Fruit fly (Drosophila melanogaster): Measurements from ENCODE around the gene Fer1.

Gene Fer1

DNA sequence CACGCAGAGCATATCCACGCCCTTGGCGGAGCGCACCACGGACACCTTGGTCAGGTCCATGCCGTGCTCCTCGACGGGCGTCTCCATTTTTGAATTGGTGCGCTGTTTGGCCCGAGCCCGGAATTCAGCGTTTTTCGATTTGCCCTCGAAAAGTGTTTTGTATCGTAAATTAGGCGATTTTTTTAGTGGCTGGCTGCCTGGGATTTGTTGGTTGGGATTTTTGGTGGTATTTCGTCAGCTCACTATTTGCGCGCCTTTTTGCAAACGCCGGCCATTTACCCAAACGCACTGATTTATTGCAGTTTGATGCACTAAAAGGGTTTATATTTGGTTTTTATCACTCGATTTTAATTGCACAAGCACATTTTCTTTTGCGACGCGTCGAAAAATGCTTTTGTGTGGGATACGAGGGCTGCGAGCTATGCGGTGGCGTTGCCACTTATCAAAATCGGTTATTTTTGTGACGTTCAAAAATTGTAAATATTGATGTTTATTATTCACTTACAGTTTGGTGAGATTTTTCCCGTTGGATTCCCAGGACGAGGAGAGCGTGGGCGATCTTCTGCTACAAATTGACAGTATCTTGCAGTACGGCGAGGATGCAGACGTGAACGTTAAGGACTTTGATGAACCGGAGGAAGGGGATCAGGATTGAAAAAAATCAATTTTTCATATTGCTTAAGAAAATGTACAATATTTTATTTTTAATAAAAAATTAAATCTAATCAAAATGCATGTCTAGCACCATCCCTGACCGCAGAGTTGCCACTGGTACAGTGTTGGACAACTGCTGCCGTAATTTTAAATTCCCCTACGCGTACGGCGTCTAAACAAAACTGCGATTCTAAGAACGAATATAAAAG, 14.8 kb downstream of the Fer1 start, which contains the start of the genes gfzf and Sas-4 (continued):
- TF ChIP-seq CG9817 (tag; optimal IDR thresholded peaks at IDR 0.05) (peak; percentile 60), CG16813 (GFP tag; IDR thresholded peaks at IDR 0.05; ENCODE audit: partially characterized antibody) (no peak), ato (GFP tag; IDR thresholded peaks at IDR 0.05; ENCODE audit: partially characterized antibody) (no peak), kah (GFP tag; optimal IDR thresholded peaks at IDR 0.05) (no peak), wek (GFP tag; optimal IDR thresholded peaks at IDR 0.05) (no peak), CG12155 (GFP tag; optimal IDR thresholded peaks at IDR 0.05) (peak; percentile 44), Ravus (GFP tag; IDR thresholded peaks at IDR 0.05) (no peak; the same call in 1 of the 2 replicates), kay (GFP tag; optimal IDR thresholded peaks at IDR 0.05) (no peak), Mes4 (GFP tag; optimal IDR thresholded peaks at IDR 0.05) (no peak), gem (tag; optimal IDR thresholded peaks at IDR 0.05) (no peak), yki (optimal IDR thresholded peaks at IDR 0.05) (no peak), CG4404 (GFP tag; IDR thresholded peaks at IDR 0.05) (peak; percentile 62; the same call in 1 of the 2 replicates), CG9727 (GFP tag; optimal IDR thresholded peaks at IDR 0.05) (peak; percentile 68), CG5180 (GFP tag; optimal IDR thresholded peaks at IDR 0.05) (no peak), unpg (GFP tag; optimal IDR thresholded peaks at IDR 0.05) (peak; percentile 25), CG3281 (GFP tag; optimal IDR thresholded peaks at IDR 0.05) (peak; percentile 75), Nf-YA (GFP tag; IDR thresholded peaks at IDR 0.05) (no peak), GATAe (GFP tag; conservative IDR thresholded peaks at IDR 0.05) (peak; percentile 47; the same call in 1 of the 2 replicates), trem (tag; optimal IDR thresholded peaks at IDR 0.05) (peak; percentile 50), Oli (tag; optimal IDR thresholded peaks at IDR 0.05) (peak; percentile 47), phol (tag; optimal IDR thresholded peaks at IDR 0.05) (peak; percentile 75), h (optimal IDR thresholded peaks at IDR 0.05) (no peak), CG32532 (GFP tag; IDR thresholded peaks at IDR 0.05) (peak; percentile 71; the same call in 1 of the 2 replicates), scrt (GFP tag; optimal IDR thresholded peaks at IDR 0.05) (no peak), unc-4 (GFP tag; IDR thresholded peaks at IDR 0.05; ENCODE audit: partially characterized antibody) (no peak), row (GFP tag; IDR thresholded peaks at IDR 0.05) (peak; percentile 75), onecut (GFP tag; IDR thresholded peaks at IDR 0.05) (no peak), CG15696 (tag; optimal IDR thresholded peaks at IDR 0.05) (peak; percentile 42), CG18262 (tag; optimal IDR thresholded peaks at IDR 0.05) (peak; percentile 62), eve (GFP tag; optimal IDR thresholded peaks at IDR 0.05) (no peak), sna (GFP tag; IDR thresholded peaks at IDR 0.05; ENCODE audit: partially characterized antibody) (no peak), mirr (GFP tag; optimal IDR thresholded peaks at IDR 0.05) (no peak), odd (GFP tag; optimal IDR thresholded peaks at IDR 0.05) (no peak), CG4360 (GFP tag; IDR thresholded peaks at IDR 0.05) (no peak), exex (tag; optimal IDR thresholded peaks at IDR 0.05) (no peak), B-H2 (GFP tag; optimal IDR thresholded peaks at IDR 0.05) (no peak), CG7745 (tag; optimal IDR thresholded peaks at IDR 0.05) (no peak), CG4730 (GFP tag; IDR thresholded peaks at IDR 0.05) (no peak), CG18599 (GFP tag; optimal IDR thresholded peaks at IDR 0.05) (no peak), Deaf1 (tag; optimal IDR thresholded peaks at IDR 0.05) (no peak), Lim3 (GFP tag; IDR thresholded peaks at IDR 0.05) (0 out of 2 replicates have a peak, but pooled peaks have one; percentile 27), CG8388 (GFP tag; optimal IDR thresholded peaks at IDR 0.05) (peak; percentile 23), hkb (optimal IDR thresholded peaks at IDR 0.05) (no peak), hkb (GFP tag; IDR thresholded peaks at IDR 0.05) (peak; percentile 48; the same call in 1 of the 2 replicates), gt (GFP tag; IDR thresholded peaks at IDR 0.05) (0 out of 2 replicates have a peak, but pooled peaks have one; percentile 29), Asciz (GFP tag; optimal IDR thresholded peaks at IDR 0.05) (no peak), Trl (optimal IDR thresholded peaks at IDR 0.05) (no peak), Trl (GFP tag; optimal IDR thresholded peaks at IDR 0.05) (peak; percentile 39), dmrt99B (tag; optimal IDR thresholded peaks at IDR 0.05) (no peak)

All from whole organism, embryonic.